ENCODE assay signal across 3 worm cellular contexts in the genomic region with DNA sequence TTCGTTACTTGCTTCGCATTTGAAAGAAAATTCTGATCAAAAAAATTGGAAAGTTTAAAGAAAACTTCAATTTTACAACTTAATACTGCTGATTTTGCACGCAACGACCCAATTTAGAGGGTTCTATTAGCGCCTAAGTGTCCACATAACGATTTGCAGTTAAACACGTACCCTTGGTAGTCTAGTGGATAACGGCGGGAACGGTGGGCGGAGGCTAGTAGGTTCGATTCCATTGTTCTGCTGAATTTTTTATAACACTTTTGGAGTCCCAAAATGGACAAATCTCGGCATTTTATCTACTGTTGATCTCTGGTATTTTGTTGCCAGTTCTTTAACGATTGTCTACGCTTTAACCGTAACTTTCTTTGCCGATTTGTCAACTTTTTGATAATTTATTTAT.
TF ChIP-seq lines count a peak whose summit lies in the region.

No protein-coding gene starts in this region.

TF ChIP-seq in whole organism, L4 larva, 104 proteins besides CTCF, POLR2A, EP300 and RAD21 (continues in another document):
- TF ChIP-seq aha-1 (tag; lab: Kevin White, UChicago) (peak; percentile 61), Y48G9A.11 (GFP tag; IDR thresholded peaks at IDR 0.05; lab: Robert Waterston, UW) (peak; percentile 58; the same call in 1 of the 2 replicates), F26F4.8 (GFP tag; conservative IDR thresholded peaks at IDR 0.05; lab: Robert Waterston, UW) (peak; percentile 69; the same call in 1 of the 2 replicates), cey-2 (tag; optimal IDR thresholded peaks at IDR 0.05; lab: Kevin White, UChicago; ENCODE audit: borderline replicate concordance, insufficient read depth) (no peak), nhr-25 (tag; optimal IDR thresholded peaks at IDR 0.05; lab: Kevin White, UChicago; ENCODE audit: borderline replicate concordance, insufficient read depth) (no peak), mes-2 (tag; optimal IDR thresholded peaks at IDR 0.05; lab: Kevin White, UChicago; ENCODE audit: poor library complexity, severe bottlenecking) (peak; percentile 49), snpc-1.2 (GFP tag; IDR thresholded peaks at IDR 0.05; lab: Robert Waterston, UW) (peak; percentile 83), php-3 (GFP tag; IDR thresholded peaks at IDR 0.05; lab: Robert Waterston, UW) (0 out of 2 replicates have a peak, but pooled peaks have one; percentile 17), madf-9 (GFP tag; conservative IDR thresholded peaks at IDR 0.05; lab: Robert Waterston, UW) (0 out of 2 replicates have a peak, but pooled peaks have one; percentile 11), gei-8 (GFP tag; optimal IDR thresholded peaks at IDR 0.05; lab: Kevin White, UChicago) (no peak), hmg-1.1 (GFP tag; IDR thresholded peaks at IDR 0.05; lab: Robert Waterston, UW) (no peak), lsy-2 (tag; optimal IDR thresholded peaks at IDR 0.05; lab: Kevin White, UChicago) (no peak), F44E2.7 (GFP tag; IDR thresholded peaks at IDR 0.05; lab: Robert Waterston, UW) (0 out of 2 replicates have a peak, but pooled peaks have one; percentile 67), saeg-2 (GFP tag; IDR thresholded peaks at IDR 0.05; lab: Robert Waterston, UW) (no peak), egl-43 (GFP tag; IDR thresholded peaks at IDR 0.05; lab: Robert Waterston, UW) (peak; percentile 85), madf-5 (GFP tag; IDR thresholded peaks at IDR 0.05; lab: Robert Waterston, UW) (peak in 1 of 2 experiments; percentile 79; a peak in 1 of 4 replicates), vab-7 (GFP tag; IDR thresholded peaks at IDR 0.05; lab: Robert Waterston, UW) (peak; percentile 79), F49E8.2 (tag; optimal IDR thresholded peaks at IDR 0.05; lab: Kevin White, UChicago; ENCODE audit: borderline replicate concordance) (peak; percentile 50), daf-19 (GFP tag; conservative IDR thresholded peaks at IDR 0.05; lab: Robert Waterston, UW) (peak; percentile 62; the same call in 1 of the 2 replicates), lim-7 (GFP tag; IDR thresholded peaks at IDR 0.05; lab: Robert Waterston, UW) (peak; percentile 85), daf-8 (GFP tag; IDR thresholded peaks at IDR 0.05; lab: Robert Waterston, UW) (0 out of 2 replicates have a peak, but pooled peaks have one; percentile 44), duxl-1 (tag; optimal IDR thresholded peaks at IDR 0.05; lab: Kevin White, UChicago; ENCODE audit: poor library complexity) (peak; percentile 59), jun-1 (tag; optimal IDR thresholded peaks at IDR 0.05; lab: Kevin White, UChicago) (no peak), lin-38 (GFP tag; IDR thresholded peaks at IDR 0.05; lab: Robert Waterston, UW) (peak; percentile 63; the same call in 1 of the 2 replicates)

TF ChIP-seq in whole organism, midembryonic, 9 proteins besides CTCF, POLR2A, EP300 and RAD21:
- TF ChIP-seq flt-1 (GFP tag; IDR thresholded peaks at IDR 0.05; lab: Robert Waterston, UW) (0 out of 2 replicates have a peak, but pooled peaks have one; percentile 47), klf-2 (GFP tag; conservative IDR thresholded peaks at IDR 0.05; lab: Robert Waterston, UW) (no peak), tab-1 (GFP tag; IDR thresholded peaks at IDR 0.05; lab: Robert Waterston, UW) (no peak), ref-1 (GFP tag; conservative IDR thresholded peaks at IDR 0.05; lab: Robert Waterston, UW) (no peak), cog-1 (tag; optimal IDR thresholded peaks at IDR 0.05; lab: Kevin White, UChicago) (no peak), med-1 (GFP tag; optimal IDR thresholded peaks at IDR 0.05; lab: Kevin White, UChicago; ENCODE audit: insufficient read depth) (no peak), ztf-29 (GFP tag; IDR thresholded peaks at IDR 0.05; lab: Robert Waterston, UW) (no peak), T22C8.4 (GFP tag; IDR thresholded peaks at IDR 0.05; lab: Robert Waterston, UW) (no peak), ztf-23 (GFP tag; IDR thresholded peaks at IDR 0.05; lab: Robert Waterston, UW) (no peak)

TF ChIP-seq in whole organism, young adult, 124 proteins besides CTCF, POLR2A, EP300 and RAD21 (continues in another document):
- TF ChIP-seq ZK185.1 (tag; optimal IDR thresholded peaks at IDR 0.05; lab: Kevin White, UChicago; ENCODE audit: poor library complexity, severe bottlenecking) (peak; percentile 39), bed-2 (GFP tag; IDR thresholded peaks at IDR 0.05; lab: Robert Waterston, UW) (no peak), B0019.2 (GFP tag; conservative IDR thresholded peaks at IDR 0.05; lab: Robert Waterston, UW) (no peak), ccch-3 (GFP tag; optimal IDR thresholded peaks at IDR 0.05; lab: Kevin White, UChicago) (no peak), tbp1 (GFP tag; optimal IDR thresholded peaks at IDR 0.05; lab: Kevin White, UChicago) (peak; percentile 93), B0336.3 (GFP tag; IDR thresholded peaks at IDR 0.05; lab: Robert Waterston, UW) (no peak), F52B5.7 (tag; optimal IDR thresholded peaks at IDR 0.05; lab: Kevin White, UChicago) (peak; percentile 24), ceh-91 (GFP tag; IDR thresholded peaks at IDR 0.05; lab: Robert Waterston, UW) (no peak), Y53F4B.3 (GFP tag; IDR thresholded peaks at IDR 0.05; lab: Robert Waterston, UW) (no peak), ztf-18 (tag; optimal IDR thresholded peaks at IDR 0.05; lab: Kevin White, UChicago) (peak; percentile 35), ekl-4 (GFP tag; IDR thresholded peaks at IDR 0.05; lab: Robert Waterston, UW) (peak; percentile 13; the same call in 1 of the 2 replicates), lag-1 (GFP tag; IDR thresholded peaks at IDR 0.05; lab: Robert Waterston, UW) (no peak), ceh-27 (GFP tag; optimal IDR thresholded peaks at IDR 0.05; lab: Kevin White, UChicago) (no peak), tbx-9 (tag; optimal IDR thresholded peaks at IDR 0.05; lab: Kevin White, UChicago; ENCODE audit: borderline replicate concordance) (no peak), hlh-26 (GFP tag; conservative IDR thresholded peaks at IDR 0.05; lab: Robert Waterston, UW) (no peak), ama-1 (optimal IDR thresholded peaks at IDR 0.05; lab: Kevin White, UChicago) (no peak), ama-1 (GFP tag; optimal IDR thresholded peaks at IDR 0.05; lab: Kevin White, UChicago) (peak in 1 of 2 experiments; percentile 35), atf-7 (tag; optimal IDR thresholded peaks at IDR 0.05; lab: Kevin White, UChicago) (no peak), F49E8.2 (tag; optimal IDR thresholded peaks at IDR 0.05; lab: Kevin White, UChicago; ENCODE audit: insufficient read depth) (peak; percentile 33), F55B11.4 (tag; optimal IDR thresholded peaks at IDR 0.05; lab: Kevin White, UChicago; ENCODE audit: borderline replicate concordance, insufficient read depth) (no peak), zfh-2 (GFP tag; conservative IDR thresholded peaks at IDR 0.05; lab: Robert Waterston, UW) (no peak), attf-6 (GFP tag; IDR thresholded peaks at IDR 0.05; lab: Robert Waterston, UW) (no peak), fkh-3 (tag; optimal IDR thresholded peaks at IDR 0.05; lab: Kevin White, UChicago) (peak; percentile 16), nhr-179 (tag; optimal IDR thresholded peaks at IDR 0.05; lab: Kevin White, UChicago) (no peak), C06A6.2 (GFP tag; conservative IDR thresholded peaks at IDR 0.05; lab: Robert Waterston, UW) (no peak), aptf-3 (GFP tag; IDR thresholded peaks at IDR 0.05; lab: Robert Waterston, UW) (no peak), ztf-3 (GFP tag; optimal IDR thresholded peaks at IDR 0.05; lab: Kevin White, UChicago) (no peak), F33H1.4 (GFP tag; IDR thresholded peaks at IDR 0.05; lab: Robert Waterston, UW) (no peak), ets-4 (GFP tag; optimal IDR thresholded peaks at IDR 0.05; lab: Kevin White, UChicago) (no peak), sdz-38 (tag; optimal IDR thresholded peaks at IDR 0.05; lab: Kevin White, UChicago) (no peak), T07F8.4 (tag; optimal IDR thresholded peaks at IDR 0.05; lab: Kevin White, UChicago) (peak; percentile 35), F22D6.2 (tag; optimal IDR thresholded peaks at IDR 0.05; lab: Kevin White, UChicago) (no peak), ceh-100 (GFP tag; IDR thresholded peaks at IDR 0.05; lab: Robert Waterston, UW) (no peak), let-526 (GFP tag; IDR thresholded peaks at IDR 0.05; lab: Robert Waterston, UW) (no peak), unc-130 (GFP tag; optimal IDR thresholded peaks at IDR 0.05; lab: Kevin White, UChicago) (no peak), madf-6 (GFP tag; IDR thresholded peaks at IDR 0.05; lab: Robert Waterston, UW) (no peak; the same call in 1 of the 2 replicates), C17E4.6 (GFP tag; IDR thresholded peaks at IDR 0.05; lab: Robert Waterston, UW) (no peak), F10E7.11 (tag; optimal IDR thresholded peaks at IDR 0.05; lab: Kevin White, UChicago) (no peak), lin-35 (GFP tag; optimal IDR thresholded peaks at IDR 0.05; lab: Kevin White, UChicago) (no peak), Y53G8AR.9 (GFP tag; conservative IDR thresholded peaks at IDR 0.05; lab: Robert Waterston, UW) (no peak), lsy-27 (tag; optimal IDR thresholded peaks at IDR 0.05; lab: Kevin White, UChicago; ENCODE audit: borderline replicate concordance, insufficient read depth) (no peak), mxl-1 (tag; optimal IDR thresholded peaks at IDR 0.05; lab: Kevin White, UChicago) (no peak), F57C9.4 (tag; optimal IDR thresholded peaks at IDR 0.05; lab: Kevin White, UChicago) (no peak), ceh-40 (GFP tag; IDR thresholded peaks at IDR 0.05; lab: Robert Waterston, UW) (0 out of 2 replicates have a peak, but pooled peaks have one; percentile 17), egl-18 (GFP tag; IDR thresholded peaks at IDR 0.05; lab: Robert Waterston, UW) (no peak), him-1 (tag; optimal IDR thresholded peaks at IDR 0.05; lab: Kevin White, UChicago) (peak; percentile 87), hlh-12 (tag; optimal IDR thresholded peaks at IDR 0.05; lab: Kevin White, UChicago) (no peak), rpc-1 (optimal IDR thresholded peaks at IDR 0.05; lab: Kevin White, UChicago) (peak; percentile 85), rpc-1 (tag; optimal IDR thresholded peaks at IDR 0.05; lab: Kevin White, UChicago) (peak; percentile 97), sptf-2 (GFP tag; optimal IDR thresholded peaks at IDR 0.05; lab: Kevin White, UChicago) (no peak), repo-1 (tag; optimal IDR thresholded peaks at IDR 0.05; lab: Kevin White, UChicago) (no peak), nfya-1 (tag; optimal IDR thresholded peaks at IDR 0.05; lab: Kevin White, UChicago; ENCODE audit: borderline replicate concordance, insufficient read depth) (no peak), pha-4 (tag; optimal IDR thresholded peaks at IDR 0.05; lab: Kevin White, UChicago) (no peak), lin-40 (tag; optimal IDR thresholded peaks at IDR 0.05; lab: Kevin White, UChicago) (no peak)
